Fruit fly (Drosophila melanogaster) whole organism, embryonic: ENCODE results near the gene CG32053.

Experiments used
- ATbp ChIP-seq: fragments of 200-800 bp; sonication (Bioruptor generic); optimal IDR thresholded peaks from 2 replicates; lab custom pipeline; 2017; ENCODE audit warnings: missing biosample characterization, mild to moderate bottlenecking, missing genetic modification characterization, missing genetic modification reagents
- Antp ChIP-seq: fragments of 200-800 bp; sonication (Bioruptor generic); optimal IDR thresholded peaks from 3 replicates; lab custom pipeline; 2016; ENCODE audit warnings: missing biosample characterization, missing genetic modification characterization
- CG11398 ChIP-seq: fragments of 200-800 bp; sonication (Bioruptor generic); optimal IDR thresholded peaks from 2 replicates; lab custom pipeline; 2016; ENCODE audit warnings: missing biosample characterization, missing genetic modification characterization
- CG13287 ChIP-seq: fragments of 200-800 bp; sonication (Bioruptor generic); IDR thresholded peaks from 2 replicates; pipeline ENCODE4 v1.3.6; 2022; ENCODE audit warnings: missing biosample characterization, missing genetic modification characterization; ENCODE audit not compliant: partially characterized antibody
- CG13424 ChIP-seq: fragments of 200-800 bp; sonication (Bioruptor generic); optimal IDR thresholded peaks from 2 replicates; lab custom pipeline; 2019; ENCODE audit warnings: missing biosample characterization, mild to moderate bottlenecking, missing genetic modification characterization, moderate library complexity
- CG13775 ChIP-seq: fragments of 200-800 bp; sonication (Bioruptor generic); optimal IDR thresholded peaks from 3 replicates; lab custom pipeline; 2017; ENCODE audit warnings: missing biosample characterization, mild to moderate bottlenecking, missing genetic modification characterization
- CG14050 ChIP-seq: fragments of 200-800 bp; sonication (Bioruptor generic); IDR thresholded peaks from 3 replicates; pipeline ENCODE4 v1.3.6; 2022; ENCODE audit warnings: missing biosample characterization, missing genetic modification characterization
- CG14710 ChIP-seq: fragments of 200-800 bp; sonication (Bioruptor generic); optimal IDR thresholded peaks from 3 replicates; lab custom pipeline; 2019; ENCODE audit warnings: missing biosample characterization, mild to moderate bottlenecking, missing genetic modification characterization, moderate library complexity
- CG17612 ChIP-seq: fragments of 200-800 bp; sonication (Bioruptor generic); IDR thresholded peaks from 2 replicates; pipeline ENCODE4 v1.3.6; 2022; ENCODE audit warnings: missing biosample characterization, missing genetic modification characterization
- CG18476 ChIP-seq: fragments of 200-800 bp; sonication (Bioruptor generic); optimal IDR thresholded peaks from 2 replicates; lab custom pipeline; 2016; ENCODE audit warnings: missing biosample characterization, mild to moderate bottlenecking, missing genetic modification characterization
- CG18619 ChIP-seq: fragments of 200-800 bp; sonication (Bioruptor generic); optimal IDR thresholded peaks from 3 replicates; lab custom pipeline; 2017; ENCODE audit warnings: missing biosample characterization, mild to moderate bottlenecking, missing genetic modification characterization
- CG2116 ChIP-seq: fragments of 200-800 bp; sonication (Bioruptor generic); optimal IDR thresholded peaks from 3 replicates; lab custom pipeline; 2018; ENCODE audit warnings: missing biosample characterization, mild to moderate bottlenecking, missing genetic modification characterization
- CG2712 ChIP-seq: fragments of 200-800 bp; optimal IDR thresholded peaks from 3 replicates; lab custom pipeline; 2019; ENCODE audit warnings: missing biosample characterization, mild to moderate bottlenecking, missing genetic modification characterization, moderate library complexity
- CG2875 ChIP-seq: fragments of 200-800 bp; sonication (Bioruptor generic); optimal IDR thresholded peaks from 2 replicates; lab custom pipeline; 2017; ENCODE audit warnings: missing biosample characterization, mild to moderate bottlenecking, missing genetic modification characterization, missing genetic modification reagents
- CG30431 ChIP-seq: fragments of 200-800 bp; sonication (Bioruptor generic); optimal IDR thresholded peaks from 2 replicates; lab custom pipeline; 2017; ENCODE audit warnings: missing biosample characterization, missing genetic modification characterization
- CG8388 ChIP-seq: fragments of 200-800 bp; sonication (Bioruptor generic); optimal IDR thresholded peaks from 2 replicates; lab custom pipeline; 2019; ENCODE audit warnings: missing biosample characterization, mild to moderate bottlenecking, missing genetic modification characterization, moderate library complexity
- CG8765 ChIP-seq: fragments of 200-800 bp; sonication (Bioruptor generic); IDR thresholded peaks from 2 replicates; pipeline ENCODE4 v1.3.6; 2022; ENCODE audit warnings: missing biosample characterization, missing genetic modification characterization
- CTCF ChIP-seq: fragments of 200-800 bp; sonication (Bioruptor generic); optimal IDR thresholded peaks from 2 replicates; lab custom pipeline; 2017; ENCODE audit warnings: missing biosample characterization, mild to moderate bottlenecking, missing genetic modification characterization, moderate library complexity
- CrebB ChIP-seq: fragments of 200-800 bp; sonication (Bioruptor generic); optimal IDR thresholded peaks from 3 replicates; lab custom pipeline; 2018; ENCODE audit warnings: missing biosample characterization, mild to moderate bottlenecking, missing genetic modification characterization
- Eip74EF ChIP-seq, 2 experiments: fragments of 200-800 bp in 1 of 2; fragments of >200 bp in 1 of 2; sonication (Bioruptor generic) in 1 of 2; optimal IDR thresholded peaks; 2 replicates each; lab custom pipeline; 2017 to 2019; ENCODE audit warnings: missing biosample characterization in 2 of 2, missing genetic modification characterization in 2 of 2, mild to moderate bottlenecking in 1 of 2, moderate library complexity in 1 of 2
- Ets65A ChIP-seq: fragments of 200-800 bp; sonication (Bioruptor generic); peaks from one replicate; lab custom pipeline; 2016; ENCODE audit warnings: missing biosample characterization, missing genetic modification characterization
- HLH3B ChIP-seq: fragments of 200-800 bp; sonication (Bioruptor generic); IDR thresholded peaks from 2 replicates; pipeline ENCODE4 v1.3.6; 2022; ENCODE audit warnings: missing biosample characterization, missing genetic modification characterization
- HmgD ChIP-seq: fragments of 200-800 bp; sonication (Bioruptor generic); optimal IDR thresholded peaks from 3 replicates; lab custom pipeline; 2016; ENCODE audit warnings: missing biosample characterization, missing genetic modification characterization
- Hmx ChIP-seq: fragments of 200-800 bp; sonication (Bioruptor generic); optimal IDR thresholded peaks from 2 replicates; lab custom pipeline; 2016; ENCODE audit warnings: missing biosample characterization, missing genetic modification characterization
- Six4 ChIP-seq: fragments of 200-800 bp; sonication (Bioruptor generic); optimal IDR thresholded peaks from 2 replicates; lab custom pipeline; 2016; ENCODE audit warnings: missing biosample characterization, missing genetic modification characterization
- Xrp1 ChIP-seq: fragments of 200-800 bp; sonication (Bioruptor generic); IDR thresholded peaks from 2 replicates; pipeline ENCODE4 v1.3.6; 2022; ENCODE audit warnings: missing biosample characterization, missing genetic modification characterization
- ase ChIP-seq: fragments of 200-800 bp; sonication (Bioruptor generic); IDR thresholded peaks from 3 replicates; pipeline ENCODE4 v1.3.6; 2022; ENCODE audit warnings: missing biosample characterization, missing genetic modification characterization
- bowl ChIP-seq: fragments of 200-800 bp; sonication (Bioruptor generic); IDR thresholded peaks from 2 replicates; pipeline ENCODE4 v1.3.6; 2022; ENCODE audit warnings: missing biosample characterization, missing genetic modification characterization
- chinmo ChIP-seq: fragments of 200-800 bp; sonication (Bioruptor generic); IDR thresholded peaks from 4 replicates; pipeline ENCODE4 v1.3.6; 2022; ENCODE audit warnings: missing biosample characterization, missing genetic modification characterization; ENCODE audit not compliant: partially characterized antibody
- dmrt99B ChIP-seq: fragments of 200-800 bp; sonication (Bioruptor generic); optimal IDR thresholded peaks from 2 replicates; lab custom pipeline; 2018; ENCODE audit warnings: missing biosample characterization, mild to moderate bottlenecking, missing genetic modification characterization, moderate library complexity
- ftz-f1 ChIP-seq: fragments of 200-800 bp; sonication (Bioruptor generic); optimal IDR thresholded peaks from 2 replicates; lab custom pipeline; 2016; ENCODE audit warnings: missing biosample characterization, missing genetic modification characterization
- hb ChIP-seq: fragments of 200-800 bp; sonication (Bioruptor generic); IDR thresholded peaks from 3 replicates; pipeline ENCODE4 v1.3.6; 2022; ENCODE audit warnings: missing biosample characterization, missing genetic modification characterization; ENCODE audit not compliant: partially characterized antibody
- hbn ChIP-seq: fragments of 200-800 bp; sonication (Bioruptor generic); IDR thresholded peaks from 2 replicates; pipeline ENCODE4 v1.3.6; 2022; ENCODE audit warnings: missing biosample characterization, missing genetic modification characterization; ENCODE audit not compliant: partially characterized antibody
- jigr1 ChIP-seq: fragments of 200-800 bp; sonication (Bioruptor generic); IDR thresholded peaks from 3 replicates; pipeline ENCODE4 v1.3.6; 2022; ENCODE audit warnings: missing biosample characterization, missing genetic modification characterization
- jumu ChIP-seq: fragments of 200-800 bp; sonication (Bioruptor generic); optimal IDR thresholded peaks from 3 replicates; lab custom pipeline; 2016; ENCODE audit warnings: missing biosample characterization, missing genetic modification characterization
- ken ChIP-seq: fragments of 200-800 bp; sonication (Bioruptor generic); IDR thresholded peaks from 3 replicates; pipeline ENCODE4 v1.3.6; 2022; ENCODE audit warnings: missing biosample characterization, missing genetic modification characterization
- maf-S ChIP-seq: fragments of 200-800 bp; sonication (Bioruptor generic); optimal IDR thresholded peaks from 2 replicates; lab custom pipeline; 2016; ENCODE audit warnings: missing biosample characterization, missing genetic modification characterization
- mirr ChIP-seq: fragments of 200-800 bp; sonication (Bioruptor generic); optimal IDR thresholded peaks from 3 replicates; lab custom pipeline; 2018; ENCODE audit warnings: missing biosample characterization, mild to moderate bottlenecking, missing genetic modification characterization
- mld ChIP-seq: fragments of 200-800 bp; sonication (Bioruptor generic); IDR thresholded peaks from 3 replicates; pipeline ENCODE4 v1.3.6; 2022; ENCODE audit warnings: missing biosample characterization, missing genetic modification characterization; ENCODE audit not compliant: partially characterized antibody
- nerfin-2 ChIP-seq: fragments of 200-800 bp; sonication (Bioruptor generic); IDR thresholded peaks from 2 replicates; pipeline ENCODE4 v1.3.6; 2022; ENCODE audit warnings: missing biosample characterization, missing genetic modification characterization; ENCODE audit not compliant: partially characterized antibody
- onecut ChIP-seq: fragments of 200-800 bp; sonication (Bioruptor generic); IDR thresholded peaks from 2 replicates; pipeline ENCODE4 v1.3.6; 2022; ENCODE audit warnings: missing biosample characterization, missing genetic modification characterization
- peb ChIP-seq: fragments of 200-800 bp; sonication (Bioruptor generic); IDR thresholded peaks from 2 replicates; pipeline ENCODE4 v1.3.6; 2022; ENCODE audit warnings: missing biosample characterization, missing genetic modification characterization
- pita ChIP-seq: fragments of 200-800 bp; sonication (Bioruptor generic); optimal IDR thresholded peaks from 2 replicates; lab custom pipeline; 2017; ENCODE audit warnings: missing biosample characterization, mild to moderate bottlenecking, missing genetic modification characterization
- run ChIP-seq: fragments of 200-800 bp; sonication (Bioruptor generic); optimal IDR thresholded peaks from 3 replicates; lab custom pipeline; 2018; ENCODE audit warnings: missing biosample characterization, mild to moderate bottlenecking, missing genetic modification characterization
- seq ChIP-seq: fragments of 200-800 bp; sonication (Bioruptor generic); IDR thresholded peaks from 2 replicates; pipeline ENCODE4 v1.3.6; 2022; ENCODE audit warnings: missing biosample characterization, missing genetic modification characterization
- slp2 ChIP-seq: fragments of 200-800 bp; sonication (Bioruptor generic); optimal IDR thresholded peaks from 2 replicates; lab custom pipeline; 2016; ENCODE audit warnings: missing biosample characterization, missing genetic modification characterization
- stwl ChIP-seq: fragments of 200-800 bp; sonication (Bioruptor generic); optimal IDR thresholded peaks from 3 replicates; lab custom pipeline; 2018; ENCODE audit warnings: missing biosample characterization, mild to moderate bottlenecking, missing genetic modification characterization, moderate library complexity
- sug ChIP-seq: fragments of 200-800 bp; optimal IDR thresholded peaks from 2 replicates; lab custom pipeline; 2019; ENCODE audit warnings: missing biosample characterization, mild to moderate bottlenecking, missing genetic modification characterization, moderate library complexity
- tup ChIP-seq: fragments of 200-800 bp; sonication (Bioruptor generic); optimal IDR thresholded peaks from 2 replicates; lab custom pipeline; 2016; ENCODE audit warnings: missing biosample characterization, mild to moderate bottlenecking, missing genetic modification characterization, moderate library complexity
- unpg ChIP-seq: fragments of 200-800 bp; sonication (Bioruptor generic); optimal IDR thresholded peaks from 3 replicates; lab custom pipeline; 2018; ENCODE audit warnings: missing biosample characterization, mild to moderate bottlenecking, missing genetic modification characterization, moderate library complexity
- vfl ChIP-seq: fragments of 200-800 bp; sonication (Bioruptor generic); optimal IDR thresholded peaks from 2 replicates; lab custom pipeline; 2016; ENCODE audit warnings: missing biosample characterization, missing genetic modification characterization

The CG32053 gene

DNA sequence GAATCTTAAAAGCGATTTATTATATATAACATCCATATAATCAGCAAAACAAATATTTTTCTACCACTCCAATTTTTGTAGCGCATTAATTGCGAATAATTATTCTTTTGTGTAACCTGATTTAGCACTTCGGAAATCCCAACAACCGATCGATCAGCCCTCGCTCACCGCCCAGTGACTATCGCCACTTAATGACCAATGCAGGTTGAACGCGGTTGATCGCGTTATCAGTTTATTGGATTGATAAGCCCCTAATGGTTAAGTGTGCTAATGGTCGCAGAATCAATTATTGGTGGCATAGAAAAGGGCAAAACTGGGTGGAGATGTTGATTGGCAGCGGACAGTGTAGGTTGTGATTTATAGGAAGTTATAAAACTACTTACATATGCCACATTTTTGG lies 3.7 kb downstream of the CG32053 start (continued):
- TF ChIP-seq CG18619 (GFP tag; lab: Kevin White, UChicago) (no peak), CG13424 (tag; lab: Kevin White, UChicago) (no peak), CG2875 (GFP tag; lab: Kevin White, UChicago) (no peak), Antp (GFP tag; lab: Kevin White, UChicago) (no peak), sug (tag; lab: Kevin White, UChicago) (peak; percentile 54), HLH3B (GFP tag; lab: Robert Waterston, UW) (no peak), unpg (GFP tag; lab: Kevin White, UChicago) (no peak), tup (no peak), CG30431 (GFP tag; lab: Kevin White, UChicago) (no peak), CG14050 (no peak), dmrt99B (tag; lab: Kevin White, UChicago) (no peak), mirr (peak; percentile 63), CTCF (GFP tag; lab: Kevin White, UChicago) (no peak), CG18476 (GFP tag; lab: Kevin White, UChicago) (peak; percentile 12), Xrp1 (GFP tag; lab: Robert Waterston, UW) (no peak), chinmo (GFP tag; lab: Robert Waterston, UW) (0 out of 4 replicates have a peak, but pooled peaks have one; percentile 55), jigr1 (no peak), nerfin-2 (GFP tag; lab: Robert Waterston, UW) (no peak), CG13775 (GFP tag; lab: Kevin White, UChicago) (no peak)

DNA sequence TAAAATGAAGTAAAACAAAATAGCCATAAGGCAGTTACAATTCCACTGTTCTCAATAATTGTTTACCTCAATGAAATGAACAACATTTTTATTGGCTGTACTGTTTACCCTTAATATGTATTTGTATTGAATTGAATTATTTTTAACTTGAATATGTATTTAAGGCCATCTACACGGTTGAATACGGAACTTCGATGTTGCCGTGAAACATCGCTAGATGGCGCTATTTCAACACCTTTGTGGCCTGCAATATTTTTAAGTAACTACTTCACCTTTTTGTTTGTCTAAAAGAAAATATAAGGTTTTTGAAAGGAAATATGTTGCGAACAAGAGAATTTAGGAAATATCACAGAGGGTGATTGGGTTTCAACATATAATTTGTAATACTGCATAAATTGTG lies 13.6 kb downstream of the CG32053 start:
- no peak for TF ChIP-seq ATbp (GFP tag; lab: Kevin White, UChicago)
- TF ChIP-seq CTCF (GFP tag; lab: Kevin White, UChicago), result peak; percentile 91
- TF ChIP-seq ken (GFP tag; lab: Robert Waterston, UW), result no peak
- TF ChIP-seq CG17612 (GFP tag; lab: Robert Waterston, UW), result no peak
- TF ChIP-seq slp2 (GFP tag; lab: Kevin White, UChicago), result no peak
- no peak for TF ChIP-seq CG8765
- TF ChIP-seq CG2116 (GFP tag; lab: Kevin White, UChicago), result no peak
- TF ChIP-seq vfl (GFP tag; lab: Kevin White, UChicago), result no peak
- TF ChIP-seq mld (GFP tag; lab: Robert Waterston, UW), result no peak
- TF ChIP-seq CG2712 (tag; lab: Kevin White, UChicago), result no peak
- no peak for TF ChIP-seq jigr1
- TF ChIP-seq Hmx (GFP tag; lab: Kevin White, UChicago), result no peak
- TF ChIP-seq maf-S (GFP tag; lab: Kevin White, UChicago), result no peak
- TF ChIP-seq run (tag; lab: Kevin White, UChicago), result no peak
- peak; percentile 33 for TF ChIP-seq stwl (tag; lab: Kevin White, UChicago)
- no peak for TF ChIP-seq HmgD
- TF ChIP-seq onecut, result peak; percentile 24; the same call in 1 of the 2 replicates
- no peak for TF ChIP-seq Six4 (GFP tag; lab: Kevin White, UChicago)
- no peak for TF ChIP-seq CG13287
- peak; percentile 9 for TF ChIP-seq Ets65A (GFP tag; lab: Kevin White, UChicago)

DNA sequence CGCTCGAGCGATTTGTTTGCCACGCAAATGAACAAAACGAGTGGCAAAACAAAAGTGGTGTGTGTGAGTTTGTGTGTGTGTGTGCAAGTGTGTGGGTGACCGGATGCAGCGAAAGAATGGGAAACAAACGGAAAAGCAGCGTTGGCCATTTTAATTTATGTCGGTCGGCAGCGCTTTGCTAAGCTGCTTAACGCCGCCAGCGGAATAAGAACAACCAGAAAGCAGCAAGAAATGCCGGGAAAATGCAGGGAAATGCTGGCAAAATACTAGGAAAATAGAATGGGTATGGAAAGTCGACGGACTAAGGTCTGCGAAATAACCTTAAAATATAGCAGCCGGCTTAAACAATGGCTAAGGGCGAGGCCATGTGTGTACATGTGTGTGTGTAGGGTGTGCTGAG lies 39.6 kb downstream of the CG32053 start:
- TF ChIP-seq CrebB, result no peak
- no peak for TF ChIP-seq Eip74EF (GFP tag; optimal IDR thresholded peaks at IDR 0.05; lab: Kevin White, UChicago)
- no peak for TF ChIP-seq bowl
- no peak for TF ChIP-seq ftz-f1 (GFP tag; lab: Kevin White, UChicago)
- no peak for TF ChIP-seq CG14710 (tag; lab: Kevin White, UChicago)
- no peak for TF ChIP-seq CG8388 (GFP tag; lab: Kevin White, UChicago)
- no peak for TF ChIP-seq jumu
- no peak for TF ChIP-seq hb
- TF ChIP-seq pita (GFP tag; lab: Kevin White, UChicago), result no peak
- TF ChIP-seq peb (GFP tag; lab: Robert Waterston, UW), result no peak
- no peak for TF ChIP-seq seq (GFP tag; lab: Robert Waterston, UW)
- TF ChIP-seq hbn, result no peak
- no peak for TF ChIP-seq CG11398 (GFP tag; lab: Kevin White, UChicago)
- peak; percentile 90 for TF ChIP-seq Ets65A (GFP tag; lab: Kevin White, UChicago)
- TF ChIP-seq ase (GFP tag; lab: Robert Waterston, UW), result 0 out of 3 replicates have a peak, but pooled peaks have one; percentile 16
